Worm (Caenorhabditis elegans): ENCODE results near the gene R09E10.5.

Gene R09E10.5

DNA sequence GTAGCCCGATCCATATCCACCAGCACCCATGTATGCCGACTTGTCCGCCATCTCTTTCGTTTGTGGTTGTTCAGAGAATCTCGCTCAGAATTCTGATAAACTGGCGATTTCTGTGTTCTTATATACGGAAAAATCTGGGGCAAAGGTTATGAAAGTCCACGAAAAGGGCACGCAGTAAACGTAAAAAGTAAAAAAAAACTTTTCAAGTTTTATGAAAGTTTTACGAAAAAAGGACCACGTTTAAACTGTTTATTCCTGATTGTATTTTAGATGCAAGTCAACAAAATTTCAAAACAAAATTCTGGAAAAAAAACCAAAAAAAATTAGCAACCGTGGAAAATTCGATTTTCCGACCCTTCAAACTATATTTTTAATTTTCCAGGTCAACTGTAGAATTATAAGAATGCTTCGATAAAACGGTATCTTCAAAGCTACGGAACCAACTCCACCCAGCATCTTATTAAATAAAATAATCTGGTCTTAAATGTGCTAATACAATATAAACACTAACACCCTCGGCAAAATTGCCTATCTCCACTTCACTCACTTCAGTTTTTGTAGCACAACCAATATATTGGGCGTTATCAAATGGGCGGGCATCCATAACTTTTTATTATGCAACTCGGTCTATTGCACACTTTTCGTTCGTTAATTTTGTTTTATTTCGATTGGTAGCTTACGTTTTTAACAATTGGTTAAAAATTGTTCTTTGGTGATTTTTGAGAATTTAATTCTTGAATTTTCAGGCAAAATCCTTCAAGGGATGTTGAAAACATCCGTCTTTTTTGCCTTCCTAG is 32.8 kb downstream of the R09E10.5 start, which contains the start of the genes nspd-7 and Y43C5A.2:
TSS of gene nspd-7 (minus strand) at position 51 of the 797 bp plus-strand sequence.
TSS of gene Y43C5A.2 (plus strand) at position 747 of the 797 bp plus-strand sequence.
- TF ChIP-seq elt-2 (tag; optimal IDR thresholded peaks at IDR 0.05): peak; percentile 69
- TF ChIP-seq pqm-1 (tag; optimal IDR thresholded peaks at IDR 0.05): peak; percentile 34
- TF ChIP-seq pha-4 (tag; optimal IDR thresholded peaks at IDR 0.05): peak; percentile 22
- TF ChIP-seq hmg-11 (tag; optimal IDR thresholded peaks at IDR 0.05): no peak

DNA sequence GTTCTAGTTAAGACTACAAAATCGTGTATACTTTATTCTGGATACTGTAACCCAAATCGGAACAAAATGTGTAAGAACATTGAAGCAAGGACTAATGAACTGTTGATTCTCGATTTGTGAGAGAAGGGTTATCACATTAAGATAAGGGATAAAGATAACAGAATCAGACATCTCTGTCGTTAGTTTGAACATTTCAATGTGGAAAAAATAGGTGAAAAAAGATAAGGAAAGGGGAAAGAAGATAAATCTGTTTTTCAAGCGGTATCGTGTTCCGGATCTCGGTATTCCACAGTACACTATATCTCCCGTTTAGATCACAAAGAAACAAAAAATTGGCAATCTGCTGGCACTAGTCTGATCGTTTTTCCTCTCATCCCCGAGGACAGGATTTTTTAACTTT is 41.0 kb downstream of the R09E10.5 start:
- no peak for TF ChIP-seq egl-5 (tag; optimal IDR thresholded peaks at IDR 0.05)
- no peak for TF ChIP-seq unc-62 (GFP tag; optimal IDR thresholded peaks at IDR 0.05)
- no peak for TF ChIP-seq nhr-12 (tag; optimal IDR thresholded peaks at IDR 0.05)
- no peak for TF ChIP-seq nhr-76 (tag; optimal IDR thresholded peaks at IDR 0.05)
- TF ChIP-seq lsy-12 (tag; optimal IDR thresholded peaks at IDR 0.05): no peak
- peak; percentile 17 for TF ChIP-seq nhr-43 (tag; optimal IDR thresholded peaks at IDR 0.05; ENCODE audit: poor library complexity, severe bottlenecking)
- TF ChIP-seq nhr-11 (tag; optimal IDR thresholded peaks at IDR 0.05): no peak
- TF ChIP-seq ceh-9 (tag; optimal IDR thresholded peaks at IDR 0.05): no peak
- TF ChIP-seq elt-3 (tag; optimal IDR thresholded peaks at IDR 0.05): peak in 2 of 3 experiments; percentile 79 to 95
- TF ChIP-seq jun-1 (tag; optimal IDR thresholded peaks at IDR 0.05): no peak
- TF ChIP-seq mml-1 (tag; optimal IDR thresholded peaks at IDR 0.05): no peak
- TF ChIP-seq mdl-1 (tag; optimal IDR thresholded peaks at IDR 0.05): no peak
- no peak for TF ChIP-seq fkh-2 (tag; optimal IDR thresholded peaks at IDR 0.05)
- TF ChIP-seq nhr-25 (tag; optimal IDR thresholded peaks at IDR 0.05): no peak
- TF ChIP-seq eor-1 (tag; optimal IDR thresholded peaks at IDR 0.05): no peak
- TF ChIP-seq lin-15B (tag; optimal IDR thresholded peaks at IDR 0.05): no peak
- no peak for TF ChIP-seq egl-27 (tag; optimal IDR thresholded peaks at IDR 0.05)
- no peak for TF ChIP-seq sea-2 (GFP tag; optimal IDR thresholded peaks at IDR 0.05)
- TF ChIP-seq tbx-2 (tag; optimal IDR thresholded peaks at IDR 0.05): no peak
- TF ChIP-seq elt-1 (tag; optimal IDR thresholded peaks at IDR 0.05): peak; percentile 92
- no peak for TF ChIP-seq ztf-11 (tag; optimal IDR thresholded peaks at IDR 0.05)
- peak; percentile 88 for TF ChIP-seq nhr-23 (tag; optimal IDR thresholded peaks at IDR 0.05)
- TF ChIP-seq ZK546.5 (tag; optimal IDR thresholded peaks at IDR 0.05): no peak
- no peak for TF ChIP-seq pqm-1 (tag; optimal IDR thresholded peaks at IDR 0.05)
- no peak for TF ChIP-seq daf-12 (tag; optimal IDR thresholded peaks at IDR 0.05)
- TF ChIP-seq nhr-28 (tag; optimal IDR thresholded peaks at IDR 0.05): no peak
- TF ChIP-seq ztf-4 (tag; optimal IDR thresholded peaks at IDR 0.05): no peak
- no peak for TF ChIP-seq nhr-67 (tag; optimal IDR thresholded peaks at IDR 0.05)

DNA sequence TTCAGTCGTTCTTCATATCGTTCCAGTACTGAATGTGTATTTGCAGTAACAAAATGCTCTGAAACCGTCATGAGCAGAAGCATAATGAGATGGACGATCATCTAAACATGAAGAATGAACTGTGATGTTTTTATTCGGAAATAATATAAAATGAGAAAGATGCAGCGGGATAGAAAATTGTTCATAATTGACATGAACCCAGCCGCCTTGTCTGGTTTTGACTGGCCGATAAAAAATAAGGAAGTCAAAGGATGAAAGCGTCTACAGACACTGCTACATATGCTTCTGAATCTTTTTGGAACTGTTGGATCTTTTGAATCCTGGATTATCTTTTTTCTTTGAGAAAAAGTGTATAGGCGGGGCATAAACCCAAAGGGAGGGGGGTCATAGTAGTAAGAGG is 42.5 kb downstream of the R09E10.5 start, which contains the start of gene F01G10.9:
TSS of gene F01G10.9 (minus strand) at position 101 of the 400 bp plus-strand sequence.
- no peak for TF ChIP-seq zag-1 (tag; optimal IDR thresholded peaks at IDR 0.05)
- no peak for TF ChIP-seq nfya-1 (tag; optimal IDR thresholded peaks at IDR 0.05; ENCODE audit: insufficient read depth)
- no peak for TF ChIP-seq fkh-2 (tag; optimal IDR thresholded peaks at IDR 0.05)
- TF ChIP-seq nhr-43 (tag; optimal IDR thresholded peaks at IDR 0.05; ENCODE audit: poor library complexity, severe bottlenecking): no peak
- no peak for TF ChIP-seq ztf-11 (tag; optimal IDR thresholded peaks at IDR 0.05)
- TF ChIP-seq aly-2 (tag; optimal IDR thresholded peaks at IDR 0.05): no peak
- no peak for TF ChIP-seq ama-1 (optimal IDR thresholded peaks at IDR 0.05)
- no peak for TF ChIP-seq lsy-12 (tag; optimal IDR thresholded peaks at IDR 0.05)
- TF ChIP-seq nhr-28 (tag; optimal IDR thresholded peaks at IDR 0.05): no peak
- no peak for TF ChIP-seq snpc-4 (tag; optimal IDR thresholded peaks at IDR 0.05)
- no peak for TF ChIP-seq egl-5 (tag; optimal IDR thresholded peaks at IDR 0.05)
- TF ChIP-seq nhr-11 (tag; optimal IDR thresholded peaks at IDR 0.05): no peak

All from whole organism, L3 larva.